Worm (Caenorhabditis elegans) whole organism, L1 larva: ENCODE data around the gene B0507.3.
A peak's percentile ranks its signal among the peaks of the same experiment; 100 is the strongest.

Source experiments
- efl-1 ChIP-seq, 4 experiments: fragments of 150-350 bp; optimal IDR thresholded peaks in 3 of 4; peaks in 1 of 4; 1 replicate in 1 of 4; 2 replicates in 3 of 4; lab custom pipeline; 2014; ENCODE audit warnings: missing biosample characterization in 2 of 4, missing genetic modification characterization in 2 of 4, missing genetic modification reagents in 2 of 4
- mab-9 ChIP-seq: fragments of 200-800 bp; sonication (Bioruptor generic); IDR thresholded peaks from 2 replicates; pipeline ENCODE4 v1.3.6; 2022; ENCODE audit warnings: missing genetic modification reagents, missing genetic modification characterization, missing compliant biosample characterization

ce11 chrV:8796246-8796645, 27.5 kb downstream of the B0507.3 start:
- TF ChIP-seq mab-9 = no peak
- TF ChIP-seq efl-1 (optimal IDR thresholded peaks at IDR 0.05; lab: Kevin White, UChicago) = no peak
- TF ChIP-seq efl-1 (GFP tag; optimal IDR thresholded peaks at IDR 0.05 in 1 of 2; lab: Kevin White, UChicago) = peak in 1 of 2 experiments; percentile 75
